Fruit fly (Drosophila melanogaster): Measurements from ENCODE around the gene CG13362.

Gene CG13362

dm6 chrX:772305-772986 is 21.3 kb upstream of the CG13362 start (continued):
- TF ChIP-seq Sox100B (GFP tag; optimal IDR thresholded peaks at IDR 0.05) (peak; percentile 40), pan (optimal IDR thresholded peaks at IDR 0.05) (no peak), pan (GFP tag; optimal IDR thresholded peaks at IDR 0.05 in 1 of 2, IDR thresholded peaks at IDR 0.05 in 1 of 2) (peak in 1 of 2 experiments; percentile 5), CG15601 (tag; optimal IDR thresholded peaks at IDR 0.05) (peak; percentile 44), slbo (GFP tag; IDR thresholded peaks at IDR 0.05) (no peak), C15 (GFP tag; IDR thresholded peaks at IDR 0.05) (no peak), CG12071 (GFP tag; optimal IDR thresholded peaks at IDR 0.05) (peak; percentile 23), fd64A (GFP tag; optimal IDR thresholded peaks at IDR 0.05) (peak; percentile 11), CG7987 (GFP tag; optimal IDR thresholded peaks at IDR 0.05) (peak; percentile 21), bab2 (GFP tag; optimal IDR thresholded peaks at IDR 0.05) (peak; percentile 3), Sox102F (GFP tag; optimal IDR thresholded peaks at IDR 0.05) (peak; percentile 6), ind (GFP tag; optimal IDR thresholded peaks at IDR 0.05) (no peak), CG3065 (GFP tag; optimal IDR thresholded peaks at IDR 0.05) (no peak), wek (GFP tag; optimal IDR thresholded peaks at IDR 0.05) (peak; percentile 7), CG11398 (GFP tag; optimal IDR thresholded peaks at IDR 0.05) (peak; percentile 8), Dbx (GFP tag; IDR thresholded peaks at IDR 0.05) (0 out of 3 replicates have a peak, but pooled peaks have one; percentile 46), Blimp-1 (GFP tag; optimal IDR thresholded peaks at IDR 0.05) (peak; percentile 52), Awh (GFP tag; IDR thresholded peaks at IDR 0.05) (peak; percentile 53; the same call in 1 of the 2 replicates), so (GFP tag; IDR thresholded peaks at IDR 0.05) (0 out of 3 replicates have a peak, but pooled peaks have one; percentile 18), bsh (GFP tag; optimal IDR thresholded peaks at IDR 0.05) (peak in 1 of 2 experiments; percentile 27), CG2678 (tag; optimal IDR thresholded peaks at IDR 0.05) (peak; percentile 40), dmrt99B (tag; optimal IDR thresholded peaks at IDR 0.05) (peak; percentile 1), lab (GFP tag; optimal IDR thresholded peaks at IDR 0.05) (peak; percentile 41), tgo (GFP tag; IDR thresholded peaks at IDR 0.05) (no peak), CG17359 (tag; optimal IDR thresholded peaks at IDR 0.05) (peak; percentile 40)

- TF ChIP-seq Myb (GFP tag; optimal IDR thresholded peaks at IDR 0.05) (no peak), HLH54F (GFP tag; optimal IDR thresholded peaks at IDR 0.05) (no peak), Hey (tag; optimal IDR thresholded peaks at IDR 0.05) (no peak), CG3995 (GFP tag; optimal IDR thresholded peaks at IDR 0.05) (no peak), ken (GFP tag; IDR thresholded peaks at IDR 0.05) (no peak), CG12769 (tag; optimal IDR thresholded peaks at IDR 0.05) (no peak), unpg (GFP tag; optimal IDR thresholded peaks at IDR 0.05) (peak; percentile 59), gcm2 (GFP tag; optimal IDR thresholded peaks at IDR 0.05) (no peak), Doc3 (GFP tag; IDR thresholded peaks at IDR 0.05; ENCODE audit: partially characterized antibody) (no peak), CG10959 (GFP tag; IDR thresholded peaks at IDR 0.05) (peak; percentile 41; the same call in 1 of the 2 replicates), CG12104 (GFP tag; optimal IDR thresholded peaks at IDR 0.05) (no peak), lola (GFP tag; optimal IDR thresholded peaks at IDR 0.05) (peak in 1 of 3 experiments; percentile 51), grau (tag; optimal IDR thresholded peaks at IDR 0.05) (peak; percentile 22), CG4360 (GFP tag; IDR thresholded peaks at IDR 0.05) (no peak), gsb-n (tag; optimal IDR thresholded peaks at IDR 0.05) (peak; percentile 48), Hr78 (GFP tag; optimal IDR thresholded peaks at IDR 0.05) (no peak), E2f2 (GFP tag; IDR thresholded peaks at IDR 0.05) (no peak), CG11247 (GFP tag; IDR thresholded peaks at IDR 0.05) (no peak), CG5180 (GFP tag; optimal IDR thresholded peaks at IDR 0.05) (no peak), Dll (GFP tag; IDR thresholded peaks at IDR 0.05; ENCODE audit: partially characterized antibody) (no peak), z (GFP tag; IDR thresholded peaks at IDR 0.05) (no peak), H15 (GFP tag; IDR thresholded peaks at IDR 0.05) (0 out of 3 replicates have a peak, but pooled peaks have one; percentile 19), CG15479 (GFP tag; optimal IDR thresholded peaks at IDR 0.05) (no peak)
These were observed 20.4 kb upstream of the CG13362 start for dm6 chrX:771431-772064.
